Fruit fly (Drosophila melanogaster) whole organism, embryonic: Measurements from ENCODE around the gene Os-C.
A peak's percentile ranks its signal among the peaks of the same experiment; 100 is the strongest.

Experiments
- Awh ChIP-seq: fragments of 200-800 bp; sonication (Bioruptor generic); IDR thresholded peaks from 2 replicates; pipeline ENCODE4, ENCODE4 v1.3.6; 2022; ENCODE audit warnings: missing biosample characterization, missing genetic modification characterization
- Bteb2 ChIP-seq: fragments of 200-800 bp; sonication (Bioruptor generic); optimal IDR thresholded peaks from 2 replicates; lab custom pipeline; 2016; ENCODE audit warnings: missing biosample characterization, missing genetic modification characterization
- CG10321 ChIP-seq: fragments of 200-800 bp; sonication (Bioruptor generic); IDR thresholded peaks from 2 replicates; pipeline ENCODE4 v1.3.6; 2022; ENCODE audit warnings: missing biosample characterization, missing genetic modification characterization
- CG10366 ChIP-seq: fragments of 200-800 bp; sonication (Bioruptor generic); IDR thresholded peaks from 2 replicates; pipeline ENCODE4 v1.3.6; 2022; ENCODE audit warnings: missing biosample characterization, missing genetic modification characterization
- CG10543 ChIP-seq: fragments of 200-800 bp; sonication (Bioruptor generic); optimal IDR thresholded peaks from 3 replicates; lab custom pipeline; 2017; ENCODE audit warnings: missing biosample characterization, mild to moderate bottlenecking, missing genetic modification characterization, moderate library complexity
- CG11504 ChIP-seq: fragments of 200-800 bp; sonication (Bioruptor generic); optimal IDR thresholded peaks from 3 replicates; lab custom pipeline; 2019; ENCODE audit warnings: missing biosample characterization, mild to moderate bottlenecking, missing genetic modification characterization, moderate library complexity
- CG12219 ChIP-seq: fragments of 200-800 bp; sonication (Bioruptor generic); optimal IDR thresholded peaks from 3 replicates; lab custom pipeline; 2018; ENCODE audit warnings: missing biosample characterization, mild to moderate bottlenecking, missing genetic modification characterization
- CG12236 ChIP-seq: fragments of 200-800 bp; sonication (Bioruptor generic); optimal IDR thresholded peaks from 2 replicates; lab custom pipeline; 2016; ENCODE audit warnings: missing biosample characterization, missing genetic modification characterization
- CG12769 ChIP-seq: fragments of 200-800 bp; sonication (Bioruptor generic); optimal IDR thresholded peaks from 2 replicates; lab custom pipeline; 2019; ENCODE audit warnings: missing biosample characterization, mild to moderate bottlenecking, missing genetic modification characterization, moderate library complexity
- CG13894 ChIP-seq: fragments of 200-800 bp; sonication (Bioruptor generic); optimal IDR thresholded peaks from 3 replicates; lab custom pipeline; 2018; ENCODE audit warnings: missing biosample characterization, mild to moderate bottlenecking, missing genetic modification characterization, moderate library complexity
- CG14860 ChIP-seq: fragments of 200-800 bp; sonication (Bioruptor generic); IDR thresholded peaks from 3 replicates; pipeline ENCODE4 v1.3.6; 2022; ENCODE audit warnings: missing biosample characterization, missing genetic modification characterization; ENCODE audit not compliant: partially characterized antibody
- CG1647 ChIP-seq: fragments of 200-800 bp; sonication (Bioruptor generic); optimal IDR thresholded peaks from 3 replicates; lab custom pipeline; 2016; ENCODE audit warnings: missing biosample characterization, missing genetic modification characterization
- CG18476 ChIP-seq: fragments of 200-800 bp; sonication (Bioruptor generic); optimal IDR thresholded peaks from 2 replicates; lab custom pipeline; 2016; ENCODE audit warnings: missing biosample characterization, mild to moderate bottlenecking, missing genetic modification characterization
- CG18619 ChIP-seq: fragments of 200-800 bp; sonication (Bioruptor generic); optimal IDR thresholded peaks from 3 replicates; lab custom pipeline; 2017; ENCODE audit warnings: missing biosample characterization, mild to moderate bottlenecking, missing genetic modification characterization
- CG18764 ChIP-seq: fragments of 200-800 bp; sonication (Bioruptor generic); optimal IDR thresholded peaks from 3 replicates; lab custom pipeline; 2016; ENCODE audit warnings: missing biosample characterization, missing genetic modification characterization
- CG2199 ChIP-seq: fragments of 200-800 bp; sonication (Bioruptor generic); IDR thresholded peaks from 3 replicates; pipeline ENCODE4 v1.3.6; 2022; ENCODE audit warnings: missing biosample characterization, missing genetic modification characterization
- CG31388 ChIP-seq: fragments of 200-800 bp; sonication (Bioruptor generic); optimal IDR thresholded peaks from 2 replicates; lab custom pipeline; 2016; ENCODE audit warnings: missing biosample characterization, missing genetic modification characterization
- CG33557 ChIP-seq: fragments of 200-800 bp; sonication (Bioruptor generic); optimal IDR thresholded peaks from 2 replicates; lab custom pipeline; 2019; ENCODE audit warnings: missing biosample characterization, mild to moderate bottlenecking, missing genetic modification characterization, moderate library complexity
- CG5180 ChIP-seq: fragments of 200-800 bp; sonication (Bioruptor generic); optimal IDR thresholded peaks from 3 replicates; lab custom pipeline; 2017; ENCODE audit warnings: missing biosample characterization, missing genetic modification characterization, mild to moderate bottlenecking, moderate library complexity, missing genetic modification reagents
- CG6791 ChIP-seq: fragments of 200-800 bp; sonication (Bioruptor generic); IDR thresholded peaks from 3 replicates; pipeline ENCODE4 v1.3.6; 2022; ENCODE audit warnings: missing biosample characterization, missing genetic modification characterization; ENCODE audit not compliant: partially characterized antibody
- CG8089 ChIP-seq: fragments of 200-800 bp; sonication (Bioruptor generic); optimal IDR thresholded peaks from 3 replicates; lab custom pipeline; 2016; ENCODE audit warnings: missing biosample characterization, missing genetic modification characterization
- CG8478 ChIP-seq: fragments of >200 bp; optimal IDR thresholded peaks from 2 replicates; lab custom pipeline; 2018
- D ChIP-seq, 2 experiments: fragments of 200-800 bp in 1 of 2; fragments of >200 bp in 1 of 2; sonication (Bioruptor generic) in 1 of 2; optimal IDR thresholded peaks; 2 replicates in 1 of 2; 3 replicates in 1 of 2; lab custom pipeline; 2017; ENCODE audit warnings: mild to moderate bottlenecking in 1 of 2, missing biosample characterization in 1 of 2, missing genetic modification characterization in 1 of 2, missing genetic modification reagents in 1 of 2
- Dp ChIP-seq: fragments of 200-800 bp; sonication (Bioruptor generic); optimal IDR thresholded peaks from 2 replicates; lab custom pipeline; 2018; ENCODE audit warnings: missing biosample characterization, mild to moderate bottlenecking, missing genetic modification characterization, moderate library complexity
- E2f2 ChIP-seq: fragments of 200-800 bp; sonication (Bioruptor generic); IDR thresholded peaks from 2 replicates; pipeline ENCODE4 v1.3.6; 2022; ENCODE audit warnings: missing biosample characterization, missing genetic modification characterization
- Fer1 ChIP-seq: fragments of 200-800 bp; sonication (Bioruptor generic); optimal IDR thresholded peaks from 2 replicates; lab custom pipeline; 2017; ENCODE audit warnings: missing biosample characterization, mild to moderate bottlenecking, missing genetic modification characterization
- HLH3B ChIP-seq: fragments of 200-800 bp; sonication (Bioruptor generic); IDR thresholded peaks from 2 replicates; pipeline ENCODE4 v1.3.6; 2022; ENCODE audit warnings: missing biosample characterization, missing genetic modification characterization
- Oli ChIP-seq: fragments of 200-800 bp; sonication (Bioruptor generic); optimal IDR thresholded peaks from 2 replicates; lab custom pipeline; 2018; ENCODE audit warnings: missing biosample characterization, mild to moderate bottlenecking, missing genetic modification characterization, moderate library complexity
- aop ChIP-seq: fragments of 200-800 bp; sonication (Bioruptor generic); IDR thresholded peaks from 2 replicates; pipeline ENCODE4 v1.3.6; 2022; ENCODE audit warnings: missing biosample characterization, missing genetic modification characterization
- chinmo ChIP-seq: fragments of 200-800 bp; sonication (Bioruptor generic); IDR thresholded peaks from 4 replicates; pipeline ENCODE4 v1.3.6; 2022; ENCODE audit warnings: missing biosample characterization, missing genetic modification characterization; ENCODE audit not compliant: partially characterized antibody
- corto ChIP-seq: fragments of 200-800 bp; sonication (Bioruptor generic); optimal IDR thresholded peaks from 2 replicates; lab custom pipeline; 2016; ENCODE audit warnings: missing biosample characterization, mild to moderate bottlenecking, missing genetic modification characterization, moderate library complexity
- crol ChIP-seq: fragments of 200-800 bp; sonication (Bioruptor generic); IDR thresholded peaks from 2 replicates; pipeline ENCODE4 v1.3.6; 2022; ENCODE audit warnings: missing biosample characterization, missing genetic modification characterization
- danr ChIP-seq: fragments of 200-800 bp; sonication (Bioruptor generic); IDR thresholded peaks from 2 replicates; pipeline ENCODE4 v1.3.6; 2022; ENCODE audit warnings: missing biosample characterization, missing genetic modification characterization
- dmrt11E ChIP-seq: fragments of 200-800 bp; sonication (Bioruptor generic); optimal IDR thresholded peaks from 3 replicates; lab custom pipeline; 2018; ENCODE audit warnings: missing biosample characterization, mild to moderate bottlenecking, missing genetic modification characterization, moderate library complexity
- eve ChIP-seq, 2 experiments: fragments of >200 bp; optimal IDR thresholded peaks; 2 replicates each; lab custom pipeline; 2017; ENCODE audit warnings: missing biosample characterization in 2 of 2, missing genetic modification characterization in 2 of 2
- jumu ChIP-seq: fragments of 200-800 bp; sonication (Bioruptor generic); optimal IDR thresholded peaks from 3 replicates; lab custom pipeline; 2016; ENCODE audit warnings: missing biosample characterization, missing genetic modification characterization
- kni ChIP-seq: fragments of 200-800 bp; sonication (Bioruptor generic); optimal IDR thresholded peaks from 3 replicates; lab custom pipeline; 2017; ENCODE audit warnings: mild to moderate bottlenecking, missing biosample characterization, missing genetic modification reagents, missing genetic modification characterization
- mam ChIP-seq: fragments of 200-800 bp; sonication (Bioruptor generic); optimal IDR thresholded peaks from 3 replicates; lab custom pipeline; 2016; ENCODE audit warnings: missing biosample characterization, missing genetic modification characterization
- mirr ChIP-seq: fragments of 200-800 bp; sonication (Bioruptor generic); optimal IDR thresholded peaks from 3 replicates; lab custom pipeline; 2018; ENCODE audit warnings: missing biosample characterization, mild to moderate bottlenecking, missing genetic modification characterization
- oc ChIP-seq: fragments of 200-800 bp; sonication (Bioruptor generic); optimal IDR thresholded peaks from 2 replicates; lab custom pipeline; 2018; ENCODE audit warnings: missing biosample characterization, mild to moderate bottlenecking, missing genetic modification characterization, moderate library complexity
- onecut ChIP-seq: fragments of 200-800 bp; sonication (Bioruptor generic); IDR thresholded peaks from 2 replicates; pipeline ENCODE4 v1.3.6; 2022; ENCODE audit warnings: missing biosample characterization, missing genetic modification characterization
- otp ChIP-seq: fragments of 200-800 bp; sonication (Bioruptor generic); IDR thresholded peaks from 3 replicates; pipeline ENCODE4, ENCODE4 v1.3.6; 2022; ENCODE audit warnings: missing biosample characterization, missing genetic modification characterization
- pfk ChIP-seq: fragments of 200-800 bp; sonication (Bioruptor generic); optimal IDR thresholded peaks from 2 replicates; lab custom pipeline; 2018; ENCODE audit warnings: missing biosample characterization, mild to moderate bottlenecking, missing genetic modification characterization, moderate library complexity
- row ChIP-seq: fragments of 200-800 bp; sonication (Bioruptor generic); IDR thresholded peaks from 3 replicates; pipeline ENCODE4 v1.3.6; 2022; ENCODE audit warnings: missing biosample characterization, missing genetic modification characterization
- sd ChIP-seq: fragments of 200-800 bp; sonication (Bioruptor generic); optimal IDR thresholded peaks from 3 replicates; lab custom pipeline; 2018; ENCODE audit warnings: missing biosample characterization, mild to moderate bottlenecking, missing genetic modification characterization, moderate library complexity
- sens ChIP-seq: fragments of 200-800 bp; sonication (Bioruptor generic); peaks from one replicate; lab custom pipeline; 2016; ENCODE audit warnings: missing biosample characterization, missing genetic modification characterization
- tap ChIP-seq: fragments of 200-800 bp; optimal IDR thresholded peaks from 3 replicates; lab custom pipeline; 2019; ENCODE audit warnings: missing biosample characterization, mild to moderate bottlenecking, missing genetic modification characterization, moderate library complexity
- twi ChIP-seq: fragments of 200-800 bp; optimal IDR thresholded peaks from 2 replicates; lab custom pipeline; 2019; ENCODE audit warnings: missing biosample characterization, mild to moderate bottlenecking, missing genetic modification characterization, moderate library complexity
- z ChIP-seq: fragments of 200-800 bp; sonication (Bioruptor generic); IDR thresholded peaks from 3 replicates; pipeline ENCODE4 v1.3.6; 2022; ENCODE audit warnings: missing biosample characterization, missing genetic modification characterization
- zfh1 ChIP-seq: fragments of 200-800 bp; sonication (Bioruptor generic); IDR thresholded peaks from 3 replicates; pipeline ENCODE4 v1.3.6; 2022; ENCODE audit warnings: missing biosample characterization, missing genetic modification characterization
- zfh2 ChIP-seq: fragments of 200-800 bp; sonication (Bioruptor generic); optimal IDR thresholded peaks from 2 replicates; lab custom pipeline; 2016; ENCODE audit warnings: missing biosample characterization, missing genetic modification characterization

Gene Os-C

DNA sequence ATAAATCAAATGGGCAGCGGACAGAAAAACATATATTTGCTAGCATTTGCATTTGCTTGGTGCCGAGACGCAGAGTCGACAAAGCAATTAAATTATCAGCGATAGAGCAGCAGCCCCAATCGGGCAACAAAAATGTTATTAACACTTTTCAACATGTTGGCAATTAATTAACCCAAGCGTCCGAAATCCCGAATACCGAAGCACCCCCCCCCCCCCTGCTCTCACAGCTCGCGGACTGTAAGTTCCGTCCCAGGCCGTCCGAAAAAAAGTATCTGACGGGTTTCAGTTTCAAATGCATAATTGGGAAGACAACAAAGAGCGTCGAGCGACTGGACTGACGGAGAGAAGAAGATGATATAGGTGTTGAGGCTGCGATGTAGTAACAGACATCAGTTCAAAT, 11.5 kb downstream of the Os-C start:
- TF ChIP-seq row (GFP tag; lab: Robert Waterston, UW) (no peak), jumu (GFP tag; lab: Kevin White, UChicago) (no peak), CG33557 (no peak), CG2199 (GFP tag; lab: Robert Waterston, UW) (no peak), CG12769 (tag; lab: Kevin White, UChicago) (peak; percentile 72), CG12219 (no peak), aop (GFP tag; lab: Robert Waterston, UW) (no peak), zfh2 (GFP tag; lab: Kevin White, UChicago) (no peak), CG5180 (GFP tag; lab: Kevin White, UChicago) (no peak), onecut (GFP tag; lab: Robert Waterston, UW) (no peak), danr (GFP tag; lab: Robert Waterston, UW) (no peak), HLH3B (GFP tag; lab: Robert Waterston, UW) (no peak), sens (GFP tag; lab: Kevin White, UChicago) (peak; percentile 23), dmrt11E (tag; lab: Kevin White, UChicago) (no peak), Oli (tag; lab: Kevin White, UChicago) (no peak), CG1647 (GFP tag; lab: Kevin White, UChicago) (no peak), zfh1 (GFP tag; lab: Robert Waterston, UW) (no peak), Bteb2 (GFP tag; lab: Kevin White, UChicago) (no peak), chinmo (0 out of 4 replicates have a peak, but pooled peaks have one; percentile 6), eve (GFP tag; optimal IDR thresholded peaks at IDR 0.05; lab: Kevin White, UChicago) (no peak), CG18476 (GFP tag; lab: Kevin White, UChicago) (no peak), crol (GFP tag; lab: Robert Waterston, UW) (0 out of 2 replicates have a peak, but pooled peaks have one; percentile 29), mirr (GFP tag; lab: Kevin White, UChicago) (no peak), pfk (GFP tag; lab: Kevin White, UChicago) (no peak), otp (GFP tag; lab: Robert Waterston, UW) (no peak), twi (tag; lab: Kevin White, UChicago) (no peak), Fer1 (GFP tag; lab: Kevin White, UChicago) (no peak), CG11504 (tag; lab: Kevin White, UChicago) (no peak), CG12236 (GFP tag; lab: Kevin White, UChicago) (no peak), CG10321 (GFP tag; lab: Robert Waterston, UW) (no peak), CG6791 (GFP tag; lab: Robert Waterston, UW) (no peak), CG18619 (GFP tag; lab: Kevin White, UChicago) (no peak), sd (tag; lab: Kevin White, UChicago) (peak; percentile 67), CG8478 (lab: Kevin White, UChicago) (no peak), z (no peak), Awh (GFP tag; lab: Robert Waterston, UW) (peak; percentile 58), D (optimal IDR thresholded peaks at IDR 0.05; lab: Kevin White, UChicago) (no peak), D (GFP tag; optimal IDR thresholded peaks at IDR 0.05; lab: Kevin White, UChicago) (no peak)

DNA sequence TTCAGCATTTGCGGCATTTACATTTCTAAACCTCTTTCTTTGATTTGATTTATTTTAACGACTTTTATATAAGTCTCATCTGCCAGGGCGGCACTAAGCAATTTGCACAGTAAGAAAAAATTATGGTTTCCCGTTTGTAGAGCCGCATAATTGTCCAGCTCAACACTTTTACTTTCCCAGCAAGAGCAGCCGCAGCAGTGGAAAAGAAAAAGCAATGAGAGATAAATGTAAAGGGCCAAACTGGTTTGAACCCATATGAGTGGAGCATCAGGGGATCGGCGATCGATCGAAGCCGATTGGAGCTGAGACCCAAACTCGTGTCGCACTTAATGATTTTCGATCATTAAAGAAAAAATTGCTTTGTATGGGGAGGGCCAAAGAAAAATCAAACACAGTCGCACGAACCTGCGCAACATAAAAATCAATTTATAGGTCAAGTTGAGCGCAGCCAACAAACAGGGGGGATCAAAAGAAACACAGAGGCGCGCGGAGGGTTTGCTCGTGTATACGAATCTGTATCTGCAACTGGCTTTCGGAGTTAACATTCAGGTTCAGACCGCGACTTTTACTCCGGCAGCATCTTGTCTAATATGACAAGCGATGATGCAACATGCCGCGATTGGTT, 12.2 kb downstream of the Os-C start:
- TF ChIP-seq Dp (GFP tag; lab: Kevin White, UChicago) (no peak), mam (GFP tag; lab: Kevin White, UChicago) (no peak), CG10366 (GFP tag; lab: Robert Waterston, UW) (no peak), corto (GFP tag; lab: Kevin White, UChicago) (no peak), CG12219 (no peak), oc (tag; lab: Kevin White, UChicago) (peak; percentile 72), tap (tag; lab: Kevin White, UChicago) (no peak), CG14860 (GFP tag; lab: Robert Waterston, UW) (no peak), CG18764 (GFP tag; lab: Kevin White, UChicago) (no peak), CG8089 (GFP tag; lab: Kevin White, UChicago) (no peak), E2f2 (GFP tag; lab: Robert Waterston, UW) (no peak), eve (GFP tag; optimal IDR thresholded peaks at IDR 0.05; lab: Kevin White, UChicago) (no peak), CG31388 (GFP tag; lab: Kevin White, UChicago) (no peak), kni (GFP tag; lab: Kevin White, UChicago) (peak; percentile 62), CG13894 (tag; lab: Kevin White, UChicago) (no peak), CG10543 (GFP tag; lab: Kevin White, UChicago) (peak; percentile 6)
